Worm (Caenorhabditis elegans): ENCODE data around the gene F13D11.3.

- no peak for TF ChIP-seq nhr-237 (tag; optimal IDR thresholded peaks at IDR 0.05)
- TF ChIP-seq unc-39 (tag; optimal IDR thresholded peaks at IDR 0.05): no peak
- no peak for TF ChIP-seq pha-4 (tag; optimal IDR thresholded peaks at IDR 0.05)
- TF ChIP-seq hlh-1 (tag; optimal IDR thresholded peaks at IDR 0.05): no peak
- no peak for TF ChIP-seq ztf-11 (tag; optimal IDR thresholded peaks at IDR 0.05)
These were observed 19.5 kb downstream of the F13D11.3 start, which contains the start of gene F46G11.6 for ce11 chrX:5786193-5786592.
